Worm (Caenorhabditis elegans): ENCODE data around the gene cec-2.

Gene cec-2

DNA sequence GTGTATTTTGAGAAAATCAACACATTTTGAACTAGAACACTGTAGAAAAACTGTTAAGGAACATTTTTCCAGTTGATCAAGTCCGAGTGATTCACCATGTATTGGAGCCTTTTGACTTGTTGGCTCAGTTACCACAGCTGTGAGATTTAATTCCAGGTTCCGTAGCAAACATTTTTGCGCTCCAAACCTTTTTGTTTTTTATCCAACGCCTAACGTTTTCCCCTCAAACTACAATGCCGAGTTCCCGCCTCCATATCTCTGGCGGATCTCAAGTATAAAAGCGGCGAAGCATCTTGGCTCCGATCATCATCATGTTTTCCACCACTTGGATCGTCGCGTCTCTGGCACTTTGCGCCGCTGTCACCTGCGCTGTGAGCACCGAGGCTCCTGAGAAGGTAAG lies 44.0 kb upstream of the cec-2 start, which contains the start of gene perm-2:
Gene perm-2, plus strand, starts transcription at position 301 of the 400 bp plus-strand sequence.
- no peak for TF ChIP-seq unc-62 (GFP tag; optimal IDR thresholded peaks at IDR 0.05)
- no peak for TF ChIP-seq R02D3.7 (tag; optimal IDR thresholded peaks at IDR 0.05)

DNA sequence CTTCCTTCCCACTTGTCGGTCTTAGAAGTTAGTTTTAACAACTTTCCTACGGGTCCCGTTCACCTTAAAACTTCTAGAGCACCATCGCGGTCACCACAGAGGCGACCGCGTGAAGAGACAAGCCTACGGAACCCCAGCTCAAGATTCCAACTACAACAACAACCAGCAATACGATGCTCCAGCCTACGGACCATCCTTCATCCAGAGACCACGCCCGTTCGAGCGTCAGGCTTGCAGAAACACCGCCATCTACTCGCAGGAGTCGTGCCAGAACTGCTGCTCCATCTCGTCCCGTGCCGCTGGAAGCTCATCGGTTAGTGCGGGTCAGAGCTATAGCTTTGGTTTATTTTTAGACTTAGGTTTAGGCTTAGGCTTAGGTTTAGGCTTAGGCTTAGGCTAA lies 42.7 kb upstream of the cec-2 start:
- TF ChIP-seq fos-1 (tag; optimal IDR thresholded peaks at IDR 0.05) = no peak
- no peak for TF ChIP-seq ZK546.5 (tag; optimal IDR thresholded peaks at IDR 0.05)
- no peak for TF ChIP-seq nhr-23 (tag; optimal IDR thresholded peaks at IDR 0.05)
- TF ChIP-seq zag-1 (tag; optimal IDR thresholded peaks at IDR 0.05) = no peak

DNA sequence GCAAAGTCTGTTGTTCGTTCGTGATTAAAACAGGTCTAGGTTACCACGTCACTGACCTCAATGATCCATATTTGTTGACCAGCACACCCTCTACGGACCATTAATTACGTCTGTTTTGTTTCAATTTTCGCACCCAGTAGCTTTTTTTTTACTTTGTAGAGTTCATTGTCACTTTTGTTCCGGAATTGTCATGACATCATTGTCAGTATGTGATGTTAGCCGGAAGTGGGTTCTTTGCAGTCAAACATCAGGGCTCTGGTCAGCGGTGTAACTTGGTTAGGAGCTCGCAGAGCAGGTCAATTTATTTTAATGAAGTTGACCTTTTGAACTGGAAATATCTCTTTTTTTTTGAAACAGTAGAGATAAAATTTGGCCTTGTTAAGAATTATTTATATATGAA lies 33.9 kb upstream of the cec-2 start, which contains the start of gene C44B12.6:
Gene C44B12.6, minus strand, starts transcription at position 101 of the 400 bp plus-strand sequence.
- no peak for TF ChIP-seq ZK546.5 (tag; optimal IDR thresholded peaks at IDR 0.05)
- no peak for TF ChIP-seq lsy-12 (tag; optimal IDR thresholded peaks at IDR 0.05)
- no peak for TF ChIP-seq zag-1 (tag; optimal IDR thresholded peaks at IDR 0.05)
- TF ChIP-seq R02D3.7 (tag; optimal IDR thresholded peaks at IDR 0.05) = no peak
- TF ChIP-seq nhr-23 (tag; optimal IDR thresholded peaks at IDR 0.05) = no peak
- TF ChIP-seq fos-1 (tag; optimal IDR thresholded peaks at IDR 0.05) = no peak
- TF ChIP-seq pqm-1 (tag; optimal IDR thresholded peaks at IDR 0.05) = no peak
- no peak for TF ChIP-seq lin-15B (tag; optimal IDR thresholded peaks at IDR 0.05)
- TF ChIP-seq nhr-12 (tag; optimal IDR thresholded peaks at IDR 0.05) = no peak
- TF ChIP-seq sea-2 (GFP tag; optimal IDR thresholded peaks at IDR 0.05) = no peak
- no peak for TF ChIP-seq eor-1 (tag; optimal IDR thresholded peaks at IDR 0.05)
- TF ChIP-seq daf-12 (tag; optimal IDR thresholded peaks at IDR 0.05) = no peak
- TF ChIP-seq elt-2 (tag; optimal IDR thresholded peaks at IDR 0.05) = no peak

DNA sequence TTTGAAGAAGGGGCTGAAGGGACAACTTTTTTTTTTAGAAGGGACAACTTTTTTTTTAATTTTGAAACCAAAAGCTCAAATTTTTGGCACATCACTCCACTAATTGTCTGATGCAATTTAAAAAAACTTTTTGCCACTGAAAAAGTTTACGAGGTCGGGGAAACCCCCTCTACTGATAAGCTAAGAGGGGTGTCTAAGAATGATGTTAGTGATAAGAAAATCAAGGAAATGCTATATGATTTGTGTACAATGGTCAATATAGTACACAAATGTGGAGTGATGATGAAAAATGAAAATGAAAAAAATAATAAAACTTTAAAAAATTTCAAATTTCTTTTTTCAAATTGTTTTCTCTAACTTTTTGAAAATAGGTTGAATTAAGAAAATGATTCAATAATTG lies 22.9 kb upstream of the cec-2 start:
- TF ChIP-seq pqm-1 (tag; optimal IDR thresholded peaks at IDR 0.05) (peak; percentile 92), nhr-11 (tag; optimal IDR thresholded peaks at IDR 0.05) (no peak), eor-1 (tag; optimal IDR thresholded peaks at IDR 0.05) (no peak), nhr-76 (tag; optimal IDR thresholded peaks at IDR 0.05) (no peak), nhr-28 (tag; optimal IDR thresholded peaks at IDR 0.05) (no peak), lin-39 (tag; optimal IDR thresholded peaks at IDR 0.05) (no peak), unc-62 (GFP tag; optimal IDR thresholded peaks at IDR 0.05) (no peak), elt-2 (tag; optimal IDR thresholded peaks at IDR 0.05) (peak; percentile 90), fkh-2 (tag; optimal IDR thresholded peaks at IDR 0.05) (no peak), zag-1 (tag; optimal IDR thresholded peaks at IDR 0.05) (no peak), daf-12 (tag; optimal IDR thresholded peaks at IDR 0.05) (no peak), ztf-4 (tag; optimal IDR thresholded peaks at IDR 0.05) (no peak), R02D3.7 (tag; optimal IDR thresholded peaks at IDR 0.05) (no peak), sea-2 (GFP tag; optimal IDR thresholded peaks at IDR 0.05) (no peak), elt-3 (tag; optimal IDR thresholded peaks at IDR 0.05) (no peak), nhr-237 (tag; optimal IDR thresholded peaks at IDR 0.05) (no peak), nfya-1 (tag; optimal IDR thresholded peaks at IDR 0.05; ENCODE audit: insufficient read depth) (no peak), mml-1 (tag; optimal IDR thresholded peaks at IDR 0.05) (no peak), nhr-25 (tag; optimal IDR thresholded peaks at IDR 0.05) (no peak), aly-2 (tag; optimal IDR thresholded peaks at IDR 0.05) (no peak), ztf-11 (tag; optimal IDR thresholded peaks at IDR 0.05) (no peak), jun-1 (tag; optimal IDR thresholded peaks at IDR 0.05) (no peak), pha-4 (tag; optimal IDR thresholded peaks at IDR 0.05) (peak; percentile 60)

DNA sequence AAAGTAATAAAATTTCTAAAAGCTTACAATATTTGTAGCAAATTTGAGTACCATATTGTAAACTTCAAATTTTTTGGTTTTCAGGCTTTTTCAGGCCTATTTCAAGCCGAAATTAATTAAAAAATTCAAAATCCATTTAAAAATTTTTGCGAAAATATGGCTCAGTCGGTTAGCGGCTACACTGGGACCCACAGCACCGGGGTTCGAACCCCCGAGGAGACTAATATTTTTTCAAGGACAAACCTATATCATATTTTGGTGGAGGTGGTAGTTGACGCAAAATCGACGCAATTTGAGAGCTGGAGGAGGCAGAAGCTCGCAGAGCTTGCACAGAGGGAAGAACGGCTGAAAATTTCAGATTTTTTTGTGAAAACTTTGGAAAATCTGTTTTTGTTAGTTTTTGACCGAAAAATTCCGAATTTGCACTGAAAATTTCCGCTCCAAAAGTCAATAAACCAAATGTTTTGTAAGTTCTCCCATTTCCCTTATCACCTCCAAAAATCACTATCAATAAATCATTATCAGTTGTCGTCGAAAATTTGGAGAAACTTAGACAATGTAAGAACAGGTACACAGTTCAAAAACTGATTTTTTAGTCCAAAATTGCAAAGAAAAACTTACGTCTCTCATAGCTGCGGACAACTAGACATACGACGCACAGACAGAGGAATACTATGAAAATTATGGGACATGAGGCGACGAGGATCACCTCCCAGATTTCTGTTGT lies 21.9 kb upstream of the cec-2 start:
- TF ChIP-seq pha-4 (tag; optimal IDR thresholded peaks at IDR 0.05) = peak; percentile 21
- peak; percentile 75 for TF ChIP-seq elt-2 (tag; optimal IDR thresholded peaks at IDR 0.05)
- TF ChIP-seq pqm-1 (tag; optimal IDR thresholded peaks at IDR 0.05) = peak; percentile 53
- no peak for TF ChIP-seq jun-1 (tag; optimal IDR thresholded peaks at IDR 0.05)

DNA sequence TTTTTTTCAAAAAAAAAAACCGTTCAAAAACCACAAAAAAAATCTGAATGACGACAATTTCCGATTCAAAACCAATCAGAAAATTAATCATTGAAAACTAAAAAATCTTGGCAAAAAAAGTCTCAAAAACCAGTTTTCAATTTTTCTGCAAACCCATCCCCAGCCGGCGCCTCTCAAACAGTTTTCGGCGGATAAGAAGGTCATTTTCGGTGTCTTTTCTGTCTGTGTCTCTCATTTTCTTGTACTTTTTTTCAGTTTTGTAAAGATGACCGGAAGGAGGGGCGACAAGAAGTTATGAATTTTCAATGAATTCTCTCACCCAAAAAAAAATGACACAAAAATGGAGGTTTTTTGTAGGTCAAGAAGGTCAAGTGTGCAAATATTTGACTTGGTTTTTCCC lies 15.3 kb upstream of the cec-2 start:
- peak; percentile 29 for TF ChIP-seq nhr-25 (tag; optimal IDR thresholded peaks at IDR 0.05)
- TF ChIP-seq fos-1 (tag; optimal IDR thresholded peaks at IDR 0.05) = no peak

Measured in whole organism, L3 larva.